Worm (Caenorhabditis elegans): Measurements from ENCODE around the gene C02F5.12.

DNA sequence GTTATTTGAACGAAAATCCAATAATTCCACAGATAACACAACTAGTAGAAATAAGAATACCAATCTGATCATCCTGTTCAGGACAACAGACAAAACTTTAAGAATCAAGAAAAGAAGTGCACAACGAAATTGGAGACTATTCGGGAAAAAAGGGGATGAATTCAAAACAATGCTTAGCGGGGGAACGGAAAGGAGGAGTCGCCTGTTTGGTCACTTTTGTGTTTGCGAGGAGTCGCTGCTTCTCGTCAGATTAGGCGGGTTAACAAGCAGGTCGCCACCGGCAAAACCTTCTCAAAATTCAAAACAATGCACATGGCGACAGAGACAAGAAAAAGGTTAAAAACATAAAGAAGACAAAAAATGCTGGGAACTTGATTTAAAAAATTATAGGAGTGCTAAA lies 33.1 kb downstream of the C02F5.12 start, which contains the start of gene C30A5.10:
- TF ChIP-seq fkh-8 (tag; optimal IDR thresholded peaks at IDR 0.05): no peak
- no peak for TF ChIP-seq pag-3 (tag; optimal IDR thresholded peaks at IDR 0.05; ENCODE audit: borderline replicate concordance, insufficient read depth)
- TF ChIP-seq zip-4 (GFP tag; optimal IDR thresholded peaks at IDR 0.05): no peak
- TF ChIP-seq unc-86 (tag; optimal IDR thresholded peaks at IDR 0.05): no peak
